Fruit fly (Drosophila melanogaster) Kc167 (cell line): ENCODE data around the gene Idh3b.

Experiments
- psq ChIP-seq: fragments of >200 bp; optimal IDR thresholded peaks from 2 replicates; lab custom pipeline; 2017; ENCODE audit warnings: missing external identifiers
- ttk ChIP-seq: sonication (Bioruptor generic); optimal IDR thresholded peaks from 2 replicates; lab custom pipeline; 2017; ENCODE audit warnings: missing external identifiers

- no peak for TF ChIP-seq psq (lab: Kevin White, UChicago)
- TF ChIP-seq ttk (lab: Kevin White, UChicago), result no peak
These were observed 4.8 kb downstream of the Idh3b start, which contains the start of gene Theg for dm6 chr3R:22014397-22014796.
